Worm (Caenorhabditis elegans): ENCODE results near the gene elt-7.

DNA sequence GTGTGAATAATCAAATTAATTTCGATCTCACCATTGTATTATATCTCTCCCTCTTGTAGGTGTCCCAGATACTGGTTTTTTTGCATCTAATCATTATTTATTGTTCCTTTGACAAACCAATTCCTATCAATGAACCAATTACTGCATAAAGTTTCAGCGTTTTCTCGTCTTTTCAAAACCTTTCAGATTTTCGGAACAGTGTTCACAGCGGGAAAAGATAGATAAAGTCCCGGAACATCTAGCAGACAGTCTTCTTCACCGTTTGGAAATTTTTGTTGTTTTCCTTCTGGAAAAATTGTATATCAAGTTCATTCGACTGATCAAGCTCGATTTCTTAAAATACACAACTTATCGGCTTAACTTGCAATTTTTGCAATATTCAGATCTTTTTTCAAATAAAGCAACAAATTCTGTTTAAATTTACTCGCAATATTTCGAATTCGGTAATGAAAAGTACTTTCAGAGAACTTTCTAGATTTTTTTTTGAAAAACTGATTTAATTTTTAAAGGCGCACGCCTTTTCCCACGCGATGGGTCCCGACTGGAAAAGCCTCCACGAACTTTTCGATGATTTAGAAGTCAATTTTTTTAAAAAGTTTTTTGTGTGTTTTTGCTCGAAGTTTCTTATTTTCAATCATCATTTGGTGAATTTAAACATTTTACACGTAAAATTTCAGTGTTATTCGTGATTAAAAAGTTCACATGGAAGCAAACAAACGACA, 15.0 kb upstream of the elt-7 start, which contains the start of gene pgl-3:
- TF ChIP-seq lin-13 (GFP tag; optimal IDR thresholded peaks at IDR 0.05) (no peak), ceh-28 (tag; optimal IDR thresholded peaks at IDR 0.05) (no peak), ceh-82 (tag; optimal IDR thresholded peaks at IDR 0.05) (no peak), aly-2 (tag; optimal IDR thresholded peaks at IDR 0.05) (no peak), ama-1 (optimal IDR thresholded peaks at IDR 0.05) (no peak), Y48G9A.11 (GFP tag; IDR thresholded peaks at IDR 0.05) (no peak), dpl-1 (GFP tag; optimal IDR thresholded peaks at IDR 0.05) (no peak), zip-2 (tag; optimal IDR thresholded peaks at IDR 0.05) (no peak), D1046.2 (GFP tag; IDR thresholded peaks at IDR 0.05) (no peak), fkh-10 (GFP tag; optimal IDR thresholded peaks at IDR 0.05) (no peak)

All from whole organism, L4 larva.